In genomic region chrIII:8020823-8021332, ce11 we compare ENCODE assay signal across 3 worm cellular contexts.
A peak's percentile ranks its signal among the peaks of the same experiment; 100 is the strongest.
TF ChIP-seq lines count a peak whose summit lies in the region.

Gene lin-36, minus strand, starts transcription at chrIII:8020873.

TF ChIP-seq in whole organism, L1 larva, 84 proteins besides CTCF, POLR2A, EP300 and RAD21 (continued from another document and continues in another):
- TF ChIP-seq lin-15B (tag; optimal IDR thresholded peaks at IDR 0.05; lab: Kevin White, UChicago) (peak; percentile 80), alr-1 (tag; optimal IDR thresholded peaks at IDR 0.05; lab: Kevin White, UChicago; ENCODE audit: borderline replicate concordance) (no peak), nhr-77 (tag; optimal IDR thresholded peaks at IDR 0.05; lab: Kevin White, UChicago) (peak; percentile 62), zag-1 (tag; optimal IDR thresholded peaks at IDR 0.05; lab: Kevin White, UChicago) (peak; percentile 10), nhr-90 (tag; optimal IDR thresholded peaks at IDR 0.05; lab: Kevin White, UChicago; ENCODE audit: poor library complexity) (peak; percentile 62), jun-1 (tag; optimal IDR thresholded peaks at IDR 0.05; lab: Kevin White, UChicago) (peak; percentile 79), elt-3 (tag; optimal IDR thresholded peaks at IDR 0.05; lab: Kevin White, UChicago) (peak in 2 of 6 experiments; percentile 72 to 77), hlh-4 (tag; optimal IDR thresholded peaks at IDR 0.05; lab: Kevin White, UChicago) (no peak), nhr-71 (tag; optimal IDR thresholded peaks at IDR 0.05; lab: Kevin White, UChicago) (peak; percentile 90), skn-1 (tag; optimal IDR thresholded peaks at IDR 0.05; lab: Kevin White, UChicago) (peak; percentile 82), efl-1 (optimal IDR thresholded peaks at IDR 0.05; lab: Kevin White, UChicago) (peak; percentile 86 to 91), efl-1 (GFP tag; optimal IDR thresholded peaks at IDR 0.05 in 1 of 2; lab: Kevin White, UChicago) (peak; percentile 87 to 99), C34B4.2 (tag; optimal IDR thresholded peaks at IDR 0.05; lab: Kevin White, UChicago) (no peak), nhr-28 (tag; optimal IDR thresholded peaks at IDR 0.05; lab: Kevin White, UChicago) (no peak), efl-3 (GFP tag; optimal IDR thresholded peaks at IDR 0.05; lab: Kevin White, UChicago) (no peak), ztf-4 (tag; optimal IDR thresholded peaks at IDR 0.05; lab: Kevin White, UChicago) (peak; percentile 62), ceh-88 (GFP tag; IDR thresholded peaks at IDR 0.05; lab: Robert Waterston, UW) (peak; percentile 19; the same call in 1 of the 2 replicates), tbx-2 (tag; optimal IDR thresholded peaks at IDR 0.05; lab: Kevin White, UChicago) (peak; percentile 91), nhr-19 (GFP tag; conservative IDR thresholded peaks at IDR 0.05; lab: Robert Waterston, UW) (peak; percentile 76), pag-3 (tag; optimal IDR thresholded peaks at IDR 0.05; lab: Kevin White, UChicago; ENCODE audit: borderline replicate concordance, insufficient read depth) (no peak), fkh-8 (tag; optimal IDR thresholded peaks at IDR 0.05; lab: Kevin White, UChicago) (peak; percentile 80), nhr-12 (tag; optimal IDR thresholded peaks at IDR 0.05; lab: Kevin White, UChicago) (no peak), lsy-2 (tag; optimal IDR thresholded peaks at IDR 0.05; lab: Kevin White, UChicago) (peak; percentile 88 to 91), nhr-20 (tag; optimal IDR thresholded peaks at IDR 0.05; lab: Kevin White, UChicago) (peak; percentile 76), unc-30 (tag; optimal IDR thresholded peaks at IDR 0.05; lab: Kevin White, UChicago) (no peak), blmp-1 (tag; optimal IDR thresholded peaks at IDR 0.05; lab: Kevin White, UChicago) (peak; percentile 67), dpl-1 (GFP tag; optimal IDR thresholded peaks at IDR 0.05; lab: Kevin White, UChicago) (peak; percentile 78 to 88 (median 88)), C16A3.4 (tag; optimal IDR thresholded peaks at IDR 0.05; lab: Kevin White, UChicago) (peak; percentile 81), unc-62 (GFP tag; optimal IDR thresholded peaks at IDR 0.05; lab: Kevin White, UChicago) (peak; percentile 72), snu-23 (GFP tag; optimal IDR thresholded peaks at IDR 0.05; lab: Kevin White, UChicago) (peak; percentile 91), elt-2 (tag; optimal IDR thresholded peaks at IDR 0.05; lab: Kevin White, UChicago) (peak; percentile 32), ama-1 (optimal IDR thresholded peaks at IDR 0.05; lab: Kevin White, UChicago) (no peak), hpl-2 (GFP tag; optimal IDR thresholded peaks at IDR 0.05; lab: Kevin White, UChicago) (no peak), lin-14 (GFP tag; optimal IDR thresholded peaks at IDR 0.05; lab: Kevin White, UChicago) (peak; percentile 90), nhr-84 (tag; optimal IDR thresholded peaks at IDR 0.05; lab: Kevin White, UChicago) (no peak), C04F5.9 (tag; optimal IDR thresholded peaks at IDR 0.05; lab: Kevin White, UChicago) (peak; percentile 74), aly-2 (tag; optimal IDR thresholded peaks at IDR 0.05; lab: Kevin White, UChicago) (no peak), F16B12.6 (tag; optimal IDR thresholded peaks at IDR 0.05; lab: Kevin White, UChicago) (peak; percentile 99), hlh-17 (GFP tag; optimal IDR thresholded peaks at IDR 0.05; lab: Kevin White, UChicago; ENCODE audit: borderline replicate concordance) (no peak), sox-4 (tag; optimal IDR thresholded peaks at IDR 0.05; lab: Kevin White, UChicago) (no peak), grh-1 (GFP tag; IDR thresholded peaks at IDR 0.05; lab: Robert Waterston, UW) (peak; percentile 78), ets-5 (GFP tag; IDR thresholded peaks at IDR 0.05; lab: Robert Waterston, UW) (no peak), sup-37 (GFP tag; optimal IDR thresholded peaks at IDR 0.05; lab: Kevin White, UChicago) (no peak)

TF ChIP-seq in whole organism, L3 larva, 47 proteins besides CTCF, POLR2A, EP300 and RAD21 (continued from another document):
- no peak for TF ChIP-seq fos-1 (tag; optimal IDR thresholded peaks at IDR 0.05; lab: Kevin White, UChicago)
- no peak for TF ChIP-seq mdl-1 (tag; optimal IDR thresholded peaks at IDR 0.05; lab: Kevin White, UChicago)
- no peak for TF ChIP-seq eor-1 (tag; optimal IDR thresholded peaks at IDR 0.05; lab: Kevin White, UChicago)
- no peak for TF ChIP-seq elt-3 (tag; optimal IDR thresholded peaks at IDR 0.05; lab: Kevin White, UChicago)
- no peak for TF ChIP-seq egl-5 (tag; optimal IDR thresholded peaks at IDR 0.05; lab: Kevin White, UChicago)
- no peak for TF ChIP-seq egl-27 (tag; optimal IDR thresholded peaks at IDR 0.05; lab: Kevin White, UChicago)
- peak; percentile 92 for TF ChIP-seq ceh-28 (tag; optimal IDR thresholded peaks at IDR 0.05; lab: Kevin White, UChicago)
- TF ChIP-seq pqm-1 (tag; optimal IDR thresholded peaks at IDR 0.05; lab: Kevin White, UChicago): peak; percentile 7
- TF ChIP-seq nhr-12 (tag; optimal IDR thresholded peaks at IDR 0.05; lab: Kevin White, UChicago): no peak
- TF ChIP-seq ztf-11 (tag; optimal IDR thresholded peaks at IDR 0.05; lab: Kevin White, UChicago): no peak
- TF ChIP-seq nhr-23 (tag; optimal IDR thresholded peaks at IDR 0.05; lab: Kevin White, UChicago): peak; percentile 89
- TF ChIP-seq fkh-10 (GFP tag; optimal IDR thresholded peaks at IDR 0.05; lab: Kevin White, UChicago): no peak
- no peak for TF ChIP-seq nhr-28 (tag; optimal IDR thresholded peaks at IDR 0.05; lab: Kevin White, UChicago)
- TF ChIP-seq unc-39 (tag; optimal IDR thresholded peaks at IDR 0.05; lab: Kevin White, UChicago): no peak
- no peak for TF ChIP-seq nhr-77 (tag; optimal IDR thresholded peaks at IDR 0.05; lab: Kevin White, UChicago)
- TF ChIP-seq pha-4 (tag; optimal IDR thresholded peaks at IDR 0.05; lab: Kevin White, UChicago): peak; percentile 84
- peak; percentile 45 for TF ChIP-seq jun-1 (tag; optimal IDR thresholded peaks at IDR 0.05; lab: Kevin White, UChicago)
- peak; percentile 46 for TF ChIP-seq elt-2 (tag; optimal IDR thresholded peaks at IDR 0.05; lab: Kevin White, UChicago)
- peak; percentile 86 for TF ChIP-seq nfya-1 (tag; optimal IDR thresholded peaks at IDR 0.05; lab: Kevin White, UChicago; ENCODE audit: insufficient read depth)
- TF ChIP-seq ZK546.5 (tag; optimal IDR thresholded peaks at IDR 0.05; lab: Kevin White, UChicago): no peak
- TF ChIP-seq tbx-2 (tag; optimal IDR thresholded peaks at IDR 0.05; lab: Kevin White, UChicago): peak; percentile 52
- no peak for TF ChIP-seq ceh-82 (tag; optimal IDR thresholded peaks at IDR 0.05; lab: Kevin White, UChicago)
- TF ChIP-seq lsy-12 (tag; optimal IDR thresholded peaks at IDR 0.05; lab: Kevin White, UChicago): peak; percentile 64
- no peak for TF ChIP-seq nhr-11 (tag; optimal IDR thresholded peaks at IDR 0.05; lab: Kevin White, UChicago)
- no peak for TF ChIP-seq elt-1 (tag; optimal IDR thresholded peaks at IDR 0.05; lab: Kevin White, UChicago)
- peak; percentile 85 for TF ChIP-seq lin-15B (tag; optimal IDR thresholded peaks at IDR 0.05; lab: Kevin White, UChicago)
- TF ChIP-seq nhr-43 (tag; optimal IDR thresholded peaks at IDR 0.05; lab: Kevin White, UChicago; ENCODE audit: poor library complexity, severe bottlenecking): peak; percentile 58

TF ChIP-seq in whole organism, young adult, 124 proteins besides CTCF, POLR2A, EP300 and RAD21 (continued from another document):
- no peak for TF ChIP-seq egl-44 (GFP tag; IDR thresholded peaks at IDR 0.05; lab: Robert Waterston, UW)
- peak; percentile 46; the same call in 1 of the 2 replicates for TF ChIP-seq ekl-4 (GFP tag; IDR thresholded peaks at IDR 0.05; lab: Robert Waterston, UW)
- TF ChIP-seq T07F8.4 (tag; optimal IDR thresholded peaks at IDR 0.05; lab: Kevin White, UChicago): no peak
- TF ChIP-seq hlh-12 (tag; optimal IDR thresholded peaks at IDR 0.05; lab: Kevin White, UChicago): no peak
- no peak for TF ChIP-seq egl-18 (GFP tag; IDR thresholded peaks at IDR 0.05; lab: Robert Waterston, UW)
- TF ChIP-seq ZK185.1 (tag; optimal IDR thresholded peaks at IDR 0.05; lab: Kevin White, UChicago; ENCODE audit: poor library complexity, severe bottlenecking): peak; percentile 24
- 0 out of 2 replicates have a peak, but pooled peaks have one; percentile 9 for TF ChIP-seq madf-3 (GFP tag; IDR thresholded peaks at IDR 0.05; lab: Robert Waterston, UW)
- TF ChIP-seq attf-5 (GFP tag; optimal IDR thresholded peaks at IDR 0.05; lab: Kevin White, UChicago): peak; percentile 78
- TF ChIP-seq hmg-20 (GFP tag; IDR thresholded peaks at IDR 0.05; lab: Robert Waterston, UW): no peak
- no peak for TF ChIP-seq ama-1 (optimal IDR thresholded peaks at IDR 0.05; lab: Kevin White, UChicago)
- no peak for TF ChIP-seq ama-1 (GFP tag; optimal IDR thresholded peaks at IDR 0.05; lab: Kevin White, UChicago)
- peak; percentile 100 for TF ChIP-seq hmg-1.2 (GFP tag; IDR thresholded peaks at IDR 0.05; lab: Robert Waterston, UW)
- no peak for TF ChIP-seq F22D6.2 (tag; optimal IDR thresholded peaks at IDR 0.05; lab: Kevin White, UChicago)
- no peak for TF ChIP-seq sdz-38 (tag; optimal IDR thresholded peaks at IDR 0.05; lab: Kevin White, UChicago)
- no peak for TF ChIP-seq C06A6.2 (GFP tag; conservative IDR thresholded peaks at IDR 0.05; lab: Robert Waterston, UW)
- TF ChIP-seq hsf-1 (GFP tag; IDR thresholded peaks at IDR 0.05; lab: Robert Waterston, UW): no peak
- TF ChIP-seq snpc-3.4 (tag; optimal IDR thresholded peaks at IDR 0.05; lab: Kevin White, UChicago): no peak
- no peak for TF ChIP-seq F57C9.4 (tag; optimal IDR thresholded peaks at IDR 0.05; lab: Kevin White, UChicago)
- no peak for TF ChIP-seq zim-3 (tag; optimal IDR thresholded peaks at IDR 0.05; lab: Kevin White, UChicago)
- TF ChIP-seq xnd-1 (tag; optimal IDR thresholded peaks at IDR 0.05; lab: Kevin White, UChicago): no peak
- 0 out of 2 replicates have a peak, but pooled peaks have one; percentile 12 for TF ChIP-seq ceh-100 (GFP tag; IDR thresholded peaks at IDR 0.05; lab: Robert Waterston, UW)
- TF ChIP-seq cebp-2 (GFP tag; IDR thresholded peaks at IDR 0.05; lab: Robert Waterston, UW): no peak
- no peak for TF ChIP-seq hlh-26 (GFP tag; conservative IDR thresholded peaks at IDR 0.05; lab: Robert Waterston, UW)
- TF ChIP-seq aptf-3 (GFP tag; IDR thresholded peaks at IDR 0.05; lab: Robert Waterston, UW): no peak
- TF ChIP-seq cebp-1 (GFP tag; IDR thresholded peaks at IDR 0.05; lab: Robert Waterston, UW): no peak
- TF ChIP-seq cebp-1 (tag; optimal IDR thresholded peaks at IDR 0.05; lab: Kevin White, UChicago): peak; percentile 58
- TF ChIP-seq B0336.3 (GFP tag; IDR thresholded peaks at IDR 0.05; lab: Robert Waterston, UW): 0 out of 2 replicates have a peak, but pooled peaks have one; percentile 21
- 0 out of 2 replicates have a peak, but pooled peaks have one; percentile 39 for TF ChIP-seq attf-3 (GFP tag; conservative IDR thresholded peaks at IDR 0.05; lab: Robert Waterston, UW)
- TF ChIP-seq dpff-1 (tag; optimal IDR thresholded peaks at IDR 0.05; lab: Kevin White, UChicago): no peak
- TF ChIP-seq K11D2.4 (GFP tag; IDR thresholded peaks at IDR 0.05; lab: Robert Waterston, UW): no peak
- TF ChIP-seq F39B2.1 (GFP tag; IDR thresholded peaks at IDR 0.05; lab: Robert Waterston, UW): no peak
- TF ChIP-seq lin-35 (GFP tag; optimal IDR thresholded peaks at IDR 0.05; lab: Kevin White, UChicago): no peak
- TF ChIP-seq lin-40 (tag; optimal IDR thresholded peaks at IDR 0.05; lab: Kevin White, UChicago): no peak
- no peak for TF ChIP-seq snpc-1.1 (tag; optimal IDR thresholded peaks at IDR 0.05; lab: Kevin White, UChicago; ENCODE audit: insufficient read depth)
- no peak for TF ChIP-seq tlf-1 (GFP tag; optimal IDR thresholded peaks at IDR 0.05; lab: Kevin White, UChicago)
- no peak for TF ChIP-seq T26A5.8 (tag; optimal IDR thresholded peaks at IDR 0.05; lab: Kevin White, UChicago)
- TF ChIP-seq D2030.7 (GFP tag; IDR thresholded peaks at IDR 0.05; lab: Robert Waterston, UW): no peak
- TF ChIP-seq pbrm-1 (GFP tag; IDR thresholded peaks at IDR 0.05; lab: Robert Waterston, UW): peak; percentile 57; the same call in 1 of the 2 replicates
- TF ChIP-seq ztf-28 (GFP tag; IDR thresholded peaks at IDR 0.05; lab: Robert Waterston, UW): no peak
- no peak for TF ChIP-seq lin-26 (GFP tag; IDR thresholded peaks at IDR 0.05; lab: Robert Waterston, UW)
- no peak for TF ChIP-seq F49E8.2 (tag; optimal IDR thresholded peaks at IDR 0.05; lab: Kevin White, UChicago; ENCODE audit: insufficient read depth)
- TF ChIP-seq F10E7.11 (tag; optimal IDR thresholded peaks at IDR 0.05; lab: Kevin White, UChicago): no peak
- no peak for TF ChIP-seq ceh-79 (tag; optimal IDR thresholded peaks at IDR 0.05; lab: Kevin White, UChicago)
- TF ChIP-seq attf-6 (GFP tag; IDR thresholded peaks at IDR 0.05; lab: Robert Waterston, UW): no peak
- peak; percentile 78 for TF ChIP-seq dox-1 (GFP tag; IDR thresholded peaks at IDR 0.05; lab: Robert Waterston, UW)
- no peak for TF ChIP-seq Y95B8A.8 (GFP tag; IDR thresholded peaks at IDR 0.05; lab: Robert Waterston, UW)
- peak; percentile 47 for TF ChIP-seq tbp1 (GFP tag; optimal IDR thresholded peaks at IDR 0.05; lab: Kevin White, UChicago)
- TF ChIP-seq pha-4 (tag; optimal IDR thresholded peaks at IDR 0.05; lab: Kevin White, UChicago): peak; percentile 43
- TF ChIP-seq nhr-80 (tag; optimal IDR thresholded peaks at IDR 0.05; lab: Kevin White, UChicago): peak; percentile 32
- TF ChIP-seq lag-1 (GFP tag; IDR thresholded peaks at IDR 0.05; lab: Robert Waterston, UW): no peak
- no peak for TF ChIP-seq bed-2 (GFP tag; IDR thresholded peaks at IDR 0.05; lab: Robert Waterston, UW)
- TF ChIP-seq Y56A3A.18 (GFP tag; IDR thresholded peaks at IDR 0.05; lab: Robert Waterston, UW): no peak
- TF ChIP-seq nfyb-1 (GFP tag; IDR thresholded peaks at IDR 0.05; lab: Robert Waterston, UW): no peak
- TF ChIP-seq aptf-2 (GFP tag; conservative IDR thresholded peaks at IDR 0.05; lab: Robert Waterston, UW): no peak
- no peak for TF ChIP-seq chd-7 (tag; optimal IDR thresholded peaks at IDR 0.05; lab: Kevin White, UChicago)
- no peak for TF ChIP-seq F57A8.1 (GFP tag; optimal IDR thresholded peaks at IDR 0.05; lab: Kevin White, UChicago)
- no peak for TF ChIP-seq nhr-179 (tag; optimal IDR thresholded peaks at IDR 0.05; lab: Kevin White, UChicago)
